Fruit fly (Drosophila melanogaster) whole organism, embryonic: ENCODE data around the gene CG13138.

Experiments
- Vsx1 ChIP-seq: fragments of 200-800 bp; sonication (Bioruptor generic); optimal IDR thresholded peaks from 2 replicates; lab custom pipeline; 2017; ENCODE audit warnings: missing biosample characterization, mild to moderate bottlenecking, missing genetic modification characterization, missing genetic modification reagents
- ase ChIP-seq: fragments of 200-800 bp; sonication (Bioruptor generic); IDR thresholded peaks from 3 replicates; pipeline ENCODE4 v1.3.6; 2022; ENCODE audit warnings: missing biosample characterization, missing genetic modification characterization

DNA sequence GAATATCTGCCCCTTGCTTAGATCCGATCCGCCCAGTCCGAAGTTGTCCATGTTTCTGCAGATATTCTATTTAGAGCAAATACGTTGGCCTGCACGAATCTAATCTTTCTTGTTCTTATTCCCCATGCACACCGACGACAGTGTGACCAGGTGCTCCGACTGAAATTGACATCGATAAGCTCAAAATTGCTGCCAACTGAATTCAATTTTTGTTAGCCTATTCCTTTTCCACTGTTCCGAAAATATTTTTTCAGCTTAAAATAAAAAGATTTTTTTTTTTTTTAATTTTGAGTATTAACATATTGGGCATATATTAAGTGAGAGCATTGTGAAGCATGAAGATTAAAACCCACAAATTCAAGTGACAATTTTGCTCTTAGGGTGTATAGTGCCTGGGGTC is 2.0 kb upstream of the CG13138 start, which contains the start of gene nmd:
- TF ChIP-seq Vsx1 (no peak), ase (no peak)
